Worm (Caenorhabditis elegans) whole organism, L1 larva: ENCODE data around the gene C39B10.1.

Source experiments
- aly-2 ChIP-seq: fragments of 150-350 bp; optimal IDR thresholded peaks from 2 replicates; lab custom pipeline; 2014; ENCODE audit warnings: missing biosample characterization, missing genetic modification characterization
- ceh-82 ChIP-seq, 3 experiments: fragments of 150-350 bp in 1 of 3; sonication (generic microtip) in 2 of 3; optimal IDR thresholded peaks; 2 replicates each; lab custom pipeline; 2014 to 2017; ENCODE audit warnings: missing biosample characterization in 3 of 3, missing genetic modification characterization in 3 of 3
- egl-27 ChIP-seq, 2 experiments: fragments of 150-350 bp in 1 of 2; sonication (generic microtip); optimal IDR thresholded peaks; 3 replicates each; lab custom pipeline; 2017 to 2018; ENCODE audit warnings: missing biosample characterization in 2 of 2, missing genetic modification characterization in 2 of 2, missing genetic modification reagents in 2 of 2
- ets-5 ChIP-seq: fragments of 200-800 bp; sonication (Bioruptor generic); IDR thresholded peaks from 2 replicates; pipeline ENCODE4 v1.3.6; 2022; ENCODE audit warnings: missing genetic modification characterization, missing compliant biosample characterization
- hpl-2 ChIP-seq: fragments of 150-350 bp; optimal IDR thresholded peaks from 2 replicates; lab custom pipeline; 2014; ENCODE audit warnings: missing biosample characterization, missing genetic modification reagents, missing genetic modification characterization
- irx-1 ChIP-seq: sonication (generic microtip); optimal IDR thresholded peaks from 2 replicates; lab custom pipeline; 2016; ENCODE audit warnings: missing genetic modification characterization, missing compliant biosample characterization
- isw-1 ChIP-seq: fragments of 200-800 bp; sonication (Bioruptor generic); IDR thresholded peaks from 2 replicates; pipeline ENCODE4 v1.3.6; 2022; ENCODE audit warnings: missing genetic modification characterization, missing compliant biosample characterization
- jun-1 ChIP-seq: fragments of 150-350 bp; optimal IDR thresholded peaks from 2 replicates; lab custom pipeline; 2014; ENCODE audit warnings: missing biosample characterization, missing genetic modification reagents, missing genetic modification characterization
- lin-14 ChIP-seq: fragments of 200-800 bp; sonication (Bioruptor generic); optimal IDR thresholded peaks from 2 replicates; lab custom pipeline; 2018; ENCODE audit warnings: mild to moderate bottlenecking, missing genetic modification characterization, moderate library complexity, missing compliant biosample characterization
- lin-15B ChIP-seq: fragments of 150-350 bp; sonication (generic microtip); optimal IDR thresholded peaks from 3 replicates; lab custom pipeline; 2014; ENCODE audit warnings: missing biosample characterization, missing genetic modification characterization
- lin-39 ChIP-seq: fragments of 150-350 bp; optimal IDR thresholded peaks from 2 replicates; lab custom pipeline; 2014; ENCODE audit warnings: missing biosample characterization, missing genetic modification reagents, missing genetic modification characterization
- nhr-19 ChIP-seq: fragments of 200-800 bp; sonication (Bioruptor generic); conservative IDR thresholded peaks from 2 replicates; pipeline ENCODE4 v1.3.6; 2022; ENCODE audit warnings: missing genetic modification characterization, missing compliant biosample characterization
- nhr-20 ChIP-seq: sonication (generic microtip); optimal IDR thresholded peaks from 2 replicates; lab custom pipeline; 2016; ENCODE audit warnings: mild to moderate bottlenecking, missing genetic modification characterization, missing compliant biosample characterization
- nhr-28 ChIP-seq: fragments of 150-350 bp; optimal IDR thresholded peaks from 2 replicates; lab custom pipeline; 2014; ENCODE audit warnings: missing biosample characterization, missing genetic modification characterization
- nhr-71 ChIP-seq: sonication (generic microtip); optimal IDR thresholded peaks from 2 replicates; lab custom pipeline; 2016; ENCODE audit warnings: mild to moderate bottlenecking, missing genetic modification characterization, moderate library complexity, missing compliant biosample characterization
- nhr-85 ChIP-seq: sonication (generic microtip); peaks from one replicate; lab custom pipeline; 2016; ENCODE audit warnings: missing genetic modification characterization, inconsistent platforms, missing compliant biosample characterization
- rnt-1 ChIP-seq: sonication (generic microtip); optimal IDR thresholded peaks from 2 replicates; lab custom pipeline; 2016; ENCODE audit warnings: mild to moderate bottlenecking, missing genetic modification characterization, moderate library complexity, missing compliant biosample characterization
- snpc-4 ChIP-seq: fragments of 150-350 bp; optimal IDR thresholded peaks from 2 replicates; lab custom pipeline; 2014; ENCODE audit warnings: missing biosample characterization, missing genetic modification characterization
- snu-23 ChIP-seq: sonication (generic microtip); optimal IDR thresholded peaks from 2 replicates; lab custom pipeline; 2016; ENCODE audit warnings: missing genetic modification characterization, missing compliant biosample characterization
- unc-62 ChIP-seq: fragments of 150-350 bp; optimal IDR thresholded peaks from 2 replicates; lab custom pipeline; 2014; ENCODE audit warnings: missing biosample characterization, missing genetic modification reagents, missing genetic modification characterization
- unc-86 ChIP-seq: sonication (generic microtip); optimal IDR thresholded peaks from 2 replicates; lab custom pipeline; 2016; ENCODE audit warnings: missing genetic modification characterization, missing compliant biosample characterization
- vab-15 ChIP-seq: sonication (generic microtip); optimal IDR thresholded peaks from 2 replicates; lab custom pipeline; 2017; ENCODE audit warnings: missing genotype, mild to moderate bottlenecking, missing genetic modification characterization, missing compliant biosample characterization

C39B10.1 gene

DNA sequence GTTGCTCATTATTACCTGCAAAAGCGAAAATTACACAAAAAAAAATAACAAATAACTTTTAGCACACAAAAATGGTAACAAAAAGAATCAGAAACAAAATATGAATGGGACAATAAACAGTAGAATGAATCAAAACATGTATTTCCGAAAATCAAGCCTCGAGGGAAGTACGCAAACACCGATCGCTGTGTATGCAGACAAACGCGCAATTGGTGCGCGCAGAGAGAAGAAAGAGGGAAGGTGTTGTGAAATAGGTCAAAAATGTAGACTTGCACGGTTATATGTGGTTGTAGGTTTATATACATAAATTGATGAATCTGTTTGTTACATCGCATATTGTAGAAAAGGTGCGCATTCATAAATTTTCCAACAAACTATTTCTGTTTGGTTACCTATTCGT, 43.7 kb downstream of the C39B10.1 start, which contains the start of gene cdk-11.2 (continued):
- TF ChIP-seq vab-15 (no peak), aly-2 (tag; lab: Kevin White, UChicago) (no peak), lin-15B (tag; lab: Kevin White, UChicago) (no peak), lin-14 (GFP tag; lab: Kevin White, UChicago) (peak; percentile 79), ceh-82 (tag; optimal IDR thresholded peaks at IDR 0.05; lab: Kevin White, UChicago) (peak; percentile 48 to 85 (median 53)), nhr-20 (tag; lab: Kevin White, UChicago) (peak; percentile 68), ets-5 (no peak), nhr-71 (tag; lab: Kevin White, UChicago) (peak; percentile 70), snpc-4 (no peak), irx-1 (tag; lab: Kevin White, UChicago) (peak; percentile 29), unc-62 (GFP tag; lab: Kevin White, UChicago) (no peak), nhr-28 (tag; lab: Kevin White, UChicago) (no peak), snu-23 (peak; percentile 80), jun-1 (tag; lab: Kevin White, UChicago) (peak; percentile 32), hpl-2 (GFP tag; lab: Kevin White, UChicago) (no peak)

DNA sequence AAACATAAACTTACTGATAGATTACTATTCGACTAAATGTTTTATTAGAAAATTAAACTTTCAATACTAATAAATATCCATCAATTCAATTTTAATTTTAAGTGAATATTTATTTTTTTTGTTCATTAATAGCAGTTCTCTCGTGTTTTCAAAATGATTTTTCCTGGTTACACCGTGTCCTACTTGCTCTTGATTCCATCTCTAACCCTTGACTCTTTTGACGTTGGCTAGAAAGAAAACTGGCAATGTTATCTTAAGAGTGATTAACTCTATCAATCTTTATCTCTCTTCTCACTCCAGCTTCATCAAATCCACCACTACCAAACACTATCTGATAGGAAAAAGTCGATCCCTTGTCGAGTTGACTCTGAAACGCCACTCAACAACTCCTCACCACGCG, 51.0 kb downstream of the C39B10.1 start, which contains the start of gene acr-8:
Gene acr-8 (plus strand): TSS at position 301 of the 400 bp plus-strand sequence.
- TF ChIP-seq nhr-85 (tag; lab: Kevin White, UChicago) (peak; percentile 13), aly-2 (tag; lab: Kevin White, UChicago) (no peak)

DNA sequence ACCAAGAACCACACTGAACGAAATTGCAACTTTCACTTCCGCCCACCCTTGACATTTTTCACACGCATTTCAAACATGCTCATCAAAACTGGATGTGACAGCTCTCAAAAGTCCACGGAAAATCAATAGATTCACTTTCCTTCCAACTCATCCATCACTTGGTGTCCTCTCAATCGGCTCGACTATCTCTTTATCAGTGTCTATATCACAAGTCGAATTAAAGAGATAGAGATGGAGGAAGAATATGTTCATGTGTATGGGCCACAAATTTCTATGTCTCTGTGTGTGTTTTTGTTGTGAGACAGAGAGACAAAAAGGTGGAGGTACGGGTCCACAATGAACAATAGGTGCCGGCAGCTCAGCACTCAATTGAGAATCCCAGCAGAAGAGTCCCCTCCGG, 52.9 kb downstream of the C39B10.1 start:
- TF ChIP-seq rnt-1 (peak; percentile 64), lin-39 (peak; percentile 37), egl-27 (tag; optimal IDR thresholded peaks at IDR 0.05; lab: Kevin White, UChicago) (no peak), lin-14 (GFP tag; lab: Kevin White, UChicago) (peak; percentile 74), snu-23 (no peak), isw-1 (GFP tag; lab: Robert Waterston, UW) (no peak), nhr-19 (GFP tag; lab: Robert Waterston, UW) (peak; percentile 7; the same call in 1 of the 2 replicates), unc-86 (no peak), nhr-71 (tag; lab: Kevin White, UChicago) (peak; percentile 56)
- TF ChIP-seq, all 84 proteins: peak for 5
